Worm (Caenorhabditis elegans) whole organism, L2 larva: ENCODE data around the gene Y54G2A.40.

ENCODE experiments used
- C34F6.9 ChIP-seq: fragments of 150-350 bp; optimal IDR thresholded peaks from 2 replicates; lab custom pipeline; 2014; ENCODE audit warnings: missing biosample characterization, missing genetic modification characterization
- R02D3.7 ChIP-seq: fragments of 150-350 bp; optimal IDR thresholded peaks from 2 replicates; lab custom pipeline; 2014; ENCODE audit warnings: missing biosample characterization, missing genetic modification characterization
- Y55F3AM.14 ChIP-seq: fragments of 200-800 bp; sonication (Bioruptor generic); optimal IDR thresholded peaks from 2 replicates; lab custom pipeline; 2018; ENCODE audit warnings: mild to moderate bottlenecking, missing genetic modification characterization, missing compliant biosample characterization
- ZK546.5 ChIP-seq: sonication (generic microtip); optimal IDR thresholded peaks from 2 replicates; lab custom pipeline; 2017; ENCODE audit warnings: missing biosample characterization, missing genetic modification characterization
- alr-1 ChIP-seq: fragments of 150-350 bp; optimal IDR thresholded peaks from 2 replicates; lab custom pipeline; 2014; ENCODE audit warnings: missing biosample characterization, missing genetic modification characterization
- aly-2 ChIP-seq: fragments of 150-350 bp; optimal IDR thresholded peaks from 2 replicates; lab custom pipeline; 2014; ENCODE audit warnings: missing biosample characterization, missing genetic modification characterization
- ama-1 ChIP-seq: fragments of 150-350 bp; optimal IDR thresholded peaks from 2 replicates; lab custom pipeline; 2018; ENCODE audit warnings: inconsistent platforms
- blmp-1 ChIP-seq: sonication (generic microtip); optimal IDR thresholded peaks from 2 replicates; lab custom pipeline; 2017; ENCODE audit warnings: missing genetic modification characterization, mild to moderate bottlenecking, missing compliant biosample characterization, antibody characterized with exemption, moderate library complexity; ENCODE audit not compliant: insufficient read depth
- ceh-16 ChIP-seq: fragments of 150-350 bp; optimal IDR thresholded peaks from 2 replicates; lab custom pipeline; 2014; ENCODE audit warnings: missing biosample characterization, missing genetic modification characterization
- ceh-82 ChIP-seq: fragments of 150-350 bp; optimal IDR thresholded peaks from 2 replicates; lab custom pipeline; 2014; ENCODE audit warnings: missing biosample characterization, missing genetic modification characterization
- crh-2 ChIP-seq: sonication (generic microtip); optimal IDR thresholded peaks from 2 replicates; lab custom pipeline; 2017; ENCODE audit warnings: missing biosample characterization, missing genetic modification characterization
- dmd-4 ChIP-seq: sonication (generic microtip); optimal IDR thresholded peaks from 2 replicates; lab custom pipeline; 2017; ENCODE audit warnings: missing biosample characterization, missing genetic modification characterization
- egl-27 ChIP-seq: sonication (generic microtip); optimal IDR thresholded peaks from 3 replicates; lab custom pipeline; 2017; ENCODE audit warnings: missing biosample characterization, missing genetic modification reagents, missing genetic modification characterization
- elt-1 ChIP-seq: fragments of 150-350 bp; optimal IDR thresholded peaks from 2 replicates; lab custom pipeline; 2014; ENCODE audit warnings: missing biosample characterization, missing genetic modification characterization
- elt-3 ChIP-seq: sonication (generic microtip); optimal IDR thresholded peaks from 2 replicates; lab custom pipeline; 2017; ENCODE audit warnings: missing biosample characterization, missing genetic modification characterization
- fos-1 ChIP-seq: fragments of 150-350 bp; optimal IDR thresholded peaks from 2 replicates; lab custom pipeline; 2014; ENCODE audit warnings: missing biosample characterization, missing genetic modification characterization
- gmeb-1 ChIP-seq: fragments of 150-350 bp; optimal IDR thresholded peaks from 2 replicates; lab custom pipeline; 2014; ENCODE audit warnings: missing biosample characterization, missing genetic modification characterization
- lin-11 ChIP-seq: fragments of 150-350 bp; sonication (generic microtip); optimal IDR thresholded peaks from 2 replicates; lab custom pipeline; 2014; ENCODE audit warnings: missing biosample characterization, missing genetic modification characterization, inconsistent platforms, mixed read lengths
- lin-13 ChIP-seq: fragments of 150-350 bp; optimal IDR thresholded peaks from 2 replicates; lab custom pipeline; 2014; ENCODE audit warnings: missing biosample characterization, missing genetic modification reagents, missing genetic modification characterization
- lin-39 ChIP-seq: fragments of 150-350 bp; optimal IDR thresholded peaks from 2 replicates; lab custom pipeline; 2014; ENCODE audit warnings: missing biosample characterization, missing genetic modification reagents, missing genetic modification characterization
- lsy-2 ChIP-seq, 2 experiments: fragments of 150-350 bp in 1 of 2; sonication (generic microtip) in 1 of 2; optimal IDR thresholded peaks; 2 replicates each; lab custom pipeline; 2014 to 2017; ENCODE audit warnings: missing biosample characterization in 2 of 2, missing genetic modification characterization in 2 of 2
- mab-5 ChIP-seq: fragments of 150-350 bp; optimal IDR thresholded peaks from 2 replicates; lab custom pipeline; 2014; ENCODE audit warnings: missing biosample characterization, missing genetic modification characterization
- mbf-1 ChIP-seq: sonication (generic microtip); optimal IDR thresholded peaks from 2 replicates; lab custom pipeline; 2017; ENCODE audit warnings: missing biosample characterization, missing genetic modification characterization
- mdl-1 ChIP-seq, 2 experiments: fragments of 150-350 bp in 1 of 2; sonication (generic microtip) in 1 of 2; optimal IDR thresholded peaks; 2 replicates each; lab custom pipeline; 2017; ENCODE audit warnings: missing biosample characterization in 2 of 2, missing genetic modification characterization in 2 of 2
- nhr-10 ChIP-seq: sonication (generic microtip); optimal IDR thresholded peaks from 2 replicates; lab custom pipeline; 2017; ENCODE audit warnings: missing biosample characterization, missing genetic modification characterization
- nhr-11 ChIP-seq: fragments of 150-350 bp; optimal IDR thresholded peaks from 2 replicates; lab custom pipeline; 2014; ENCODE audit warnings: missing biosample characterization, missing genetic modification characterization
- nhr-12 ChIP-seq: fragments of 150-350 bp; optimal IDR thresholded peaks from 2 replicates; lab custom pipeline; 2014; ENCODE audit warnings: missing biosample characterization, missing genetic modification characterization
- nhr-129 ChIP-seq: fragments of 150-350 bp; optimal IDR thresholded peaks from 2 replicates; lab custom pipeline; 2014; ENCODE audit warnings: missing biosample characterization, missing genetic modification characterization
- nhr-21 ChIP-seq: fragments of 150-350 bp; optimal IDR thresholded peaks from 2 replicates; lab custom pipeline; 2014; ENCODE audit warnings: missing biosample characterization, missing genetic modification characterization
- nhr-23 ChIP-seq: fragments of 150-350 bp; optimal IDR thresholded peaks from 2 replicates; lab custom pipeline; 2014; ENCODE audit warnings: missing biosample characterization, missing genetic modification reagents, missing genetic modification characterization
- nhr-237 ChIP-seq: fragments of 150-350 bp; optimal IDR thresholded peaks from 2 replicates; lab custom pipeline; 2014; ENCODE audit warnings: missing biosample characterization, missing genetic modification characterization
- nhr-25 ChIP-seq: fragments of 150-350 bp; sonication (generic microtip); optimal IDR thresholded peaks from 3 replicates; lab custom pipeline; 2014; ENCODE audit warnings: missing biosample characterization, missing genetic modification characterization
- nhr-6 ChIP-seq: fragments of 150-350 bp; optimal IDR thresholded peaks from 2 replicates; lab custom pipeline; 2014; ENCODE audit warnings: missing biosample characterization, missing genetic modification characterization
- nhr-77 ChIP-seq: fragments of 150-350 bp; optimal IDR thresholded peaks from 2 replicates; lab custom pipeline; 2014; ENCODE audit warnings: missing biosample characterization, missing genetic modification characterization
- peb-1 ChIP-seq: fragments of 150-350 bp; optimal IDR thresholded peaks from 2 replicates; lab custom pipeline; 2014; ENCODE audit warnings: missing biosample characterization, missing genetic modification characterization
- sem-4 ChIP-seq: fragments of 150-350 bp; optimal IDR thresholded peaks from 2 replicates; lab custom pipeline; 2014; ENCODE audit warnings: missing biosample characterization, missing genetic modification reagents, missing genetic modification characterization
- skn-1 ChIP-seq: sonication (generic microtip); optimal IDR thresholded peaks from 2 replicates; lab custom pipeline; 2017; ENCODE audit warnings: missing biosample characterization, missing genetic modification characterization
- sma-3 ChIP-seq: sonication (generic microtip); optimal IDR thresholded peaks from 2 replicates; lab custom pipeline; 2016; ENCODE audit warnings: missing genetic modification reagents, missing genetic modification characterization, missing compliant biosample characterization
- sma-9 ChIP-seq, 2 experiments: fragments of 150-350 bp in 1 of 2; sonication (generic microtip) in 1 of 2; optimal IDR thresholded peaks; 2 replicates each; lab custom pipeline; 2014 to 2016; ENCODE audit warnings: missing genetic modification characterization in 2 of 2, mild to moderate bottlenecking in 1 of 2, missing biosample characterization in 1 of 2, missing compliant biosample characterization in 1 of 2, missing genetic modification reagents in 1 of 2, moderate library complexity in 1 of 2
- snpc-4 ChIP-seq: fragments of 150-350 bp; optimal IDR thresholded peaks from 2 replicates; lab custom pipeline; 2014; ENCODE audit warnings: missing biosample characterization, missing genetic modification characterization
- unc-39 ChIP-seq: fragments of 150-350 bp; optimal IDR thresholded peaks from 2 replicates; lab custom pipeline; 2014; ENCODE audit warnings: missing biosample characterization, missing genetic modification characterization
- unc-55 ChIP-seq: fragments of 150-350 bp; sonication (generic microtip); optimal IDR thresholded peaks from 3 replicates; lab custom pipeline; 2014; ENCODE audit warnings: missing biosample characterization, missing genetic modification reagents, missing genetic modification characterization
- unc-62 ChIP-seq: fragments of 150-350 bp; optimal IDR thresholded peaks from 2 replicates; lab custom pipeline; 2014; ENCODE audit warnings: missing biosample characterization, missing genetic modification reagents, missing genetic modification characterization
- zag-1 ChIP-seq: fragments of 150-350 bp; optimal IDR thresholded peaks from 2 replicates; lab custom pipeline; 2014; ENCODE audit warnings: missing biosample characterization, missing genetic modification characterization
- ztf-1 ChIP-seq: fragments of 200-800 bp; sonication (Bioruptor generic); conservative IDR thresholded peaks from 2 replicates; pipeline ENCODE4 v1.3.6; 2022; ENCODE audit warnings: missing genetic modification characterization, missing compliant biosample characterization
- ztf-11 ChIP-seq: sonication (generic microtip); optimal IDR thresholded peaks from 2 replicates; lab custom pipeline; 2017; ENCODE audit warnings: missing biosample characterization, missing genetic modification characterization
- ztf-4 ChIP-seq: fragments of 150-350 bp; optimal IDR thresholded peaks from 2 replicates; lab custom pipeline; 2014; ENCODE audit warnings: missing biosample characterization, missing genetic modification characterization

The Y54G2A.40 gene

ce11 chrIV:2888496-2889101, 42.3 kb downstream of the Y54G2A.40 start:
- no peak for TF ChIP-seq sem-4
- no peak for TF ChIP-seq nhr-23 (tag; lab: Kevin White, UChicago)
- no peak for TF ChIP-seq ceh-16 (tag; lab: Kevin White, UChicago)
- TF ChIP-seq ztf-4 (tag; lab: Kevin White, UChicago): no peak
- TF ChIP-seq mab-5 (tag; lab: Kevin White, UChicago): no peak
- no peak for TF ChIP-seq ama-1 (lab: Kevin White, UChicago)
- TF ChIP-seq sma-3 (GFP tag; lab: Kevin White, UChicago): no peak
- TF ChIP-seq lsy-2 (tag; optimal IDR thresholded peaks at IDR 0.05; lab: Kevin White, UChicago): no peak
- TF ChIP-seq Y55F3AM.14 (GFP tag; lab: Kevin White, UChicago): no peak
- TF ChIP-seq blmp-1 (tag; lab: Kevin White, UChicago): no peak
- no peak for TF ChIP-seq sma-9 (GFP tag; optimal IDR thresholded peaks at IDR 0.05; lab: Kevin White, UChicago)
- TF ChIP-seq sma-9 (tag; optimal IDR thresholded peaks at IDR 0.05; lab: Kevin White, UChicago): no peak
- no peak for TF ChIP-seq nhr-77
- TF ChIP-seq gmeb-1 (tag; lab: Kevin White, UChicago): no peak
- no peak for TF ChIP-seq nhr-21
- no peak for TF ChIP-seq ZK546.5 (tag; lab: Kevin White, UChicago)

ce11 chrIV:2890401-2890952, 44.2 kb downstream of the Y54G2A.40 start, which contains the start of the genes nprt-1 and dib-1:
nprt-1 (minus strand) TSS chrIV:2890451.
dib-1 (plus strand) TSS chrIV:2890882.
- no peak for TF ChIP-seq elt-3
- TF ChIP-seq unc-62 (GFP tag; lab: Kevin White, UChicago): no peak
- no peak for TF ChIP-seq mdl-1 (tag; optimal IDR thresholded peaks at IDR 0.05; lab: Kevin White, UChicago)
- no peak for TF ChIP-seq elt-1 (tag; lab: Kevin White, UChicago)
- no peak for TF ChIP-seq unc-39 (tag; lab: Kevin White, UChicago)
- TF ChIP-seq nhr-21: peak; percentile 7
- no peak for TF ChIP-seq alr-1 (tag; lab: Kevin White, UChicago)
- no peak for TF ChIP-seq lin-39 (tag; lab: Kevin White, UChicago)
- no peak for TF ChIP-seq ceh-16 (tag; lab: Kevin White, UChicago)
- peak; percentile 52 to 79 for TF ChIP-seq lsy-2 (tag; optimal IDR thresholded peaks at IDR 0.05; lab: Kevin White, UChicago)
- no peak for TF ChIP-seq dmd-4
- no peak for TF ChIP-seq ztf-1 (GFP tag; lab: Robert Waterston, UW)
- no peak for TF ChIP-seq ztf-4 (tag; lab: Kevin White, UChicago)
- peak; percentile 71 for TF ChIP-seq C34F6.9
- peak; percentile 35 for TF ChIP-seq nhr-25
- peak; percentile 3 for TF ChIP-seq fos-1 (tag; lab: Kevin White, UChicago)
- peak; percentile 12 for TF ChIP-seq nhr-6 (tag; lab: Kevin White, UChicago)
- TF ChIP-seq egl-27 (tag; lab: Kevin White, UChicago): no peak
- no peak for TF ChIP-seq aly-2
- no peak for TF ChIP-seq ama-1 (lab: Kevin White, UChicago)
- TF ChIP-seq peb-1: no peak
- no peak for TF ChIP-seq nhr-77
- no peak for TF ChIP-seq nhr-23 (tag; lab: Kevin White, UChicago)
- TF ChIP-seq crh-2 (tag; lab: Kevin White, UChicago): peak; percentile 64
- TF ChIP-seq mbf-1 (tag; lab: Kevin White, UChicago): no peak
- no peak for TF ChIP-seq ZK546.5 (tag; lab: Kevin White, UChicago)
- TF ChIP-seq nhr-129 (tag; lab: Kevin White, UChicago): peak; percentile 64
- peak; percentile 86 for TF ChIP-seq gmeb-1 (tag; lab: Kevin White, UChicago)
- peak; percentile 21 for TF ChIP-seq sma-9 (GFP tag; optimal IDR thresholded peaks at IDR 0.05; lab: Kevin White, UChicago)
- TF ChIP-seq sma-9 (tag; optimal IDR thresholded peaks at IDR 0.05; lab: Kevin White, UChicago): no peak
- peak; percentile 87 for TF ChIP-seq unc-55 (GFP tag; lab: Kevin White, UChicago)
- TF ChIP-seq ztf-11: no peak
- TF ChIP-seq snpc-4: no peak
- no peak for TF ChIP-seq nhr-10 (tag; lab: Kevin White, UChicago)
- TF ChIP-seq nhr-12 (tag; lab: Kevin White, UChicago): no peak
- TF ChIP-seq lin-13: peak; percentile 73
- no peak for TF ChIP-seq R02D3.7 (tag; lab: Kevin White, UChicago)
- no peak for TF ChIP-seq zag-1 (tag; lab: Kevin White, UChicago)
- no peak for TF ChIP-seq ceh-82 (tag; lab: Kevin White, UChicago)
- TF ChIP-seq lin-11 (tag; lab: Kevin White, UChicago): no peak
- no peak for TF ChIP-seq nhr-11 (tag; lab: Kevin White, UChicago)
- TF ChIP-seq blmp-1 (tag; lab: Kevin White, UChicago): no peak
- TF ChIP-seq mab-5 (tag; lab: Kevin White, UChicago): no peak
- no peak for TF ChIP-seq sma-3 (GFP tag; lab: Kevin White, UChicago)
- no peak for TF ChIP-seq skn-1 (tag; lab: Kevin White, UChicago)
- no peak for TF ChIP-seq nhr-237 (tag; lab: Kevin White, UChicago)
- TF ChIP-seq sem-4: no peak
